Fruit fly (Drosophila melanogaster) whole organism, pupa: ENCODE results near the gene sqd.

Experiments
- CG10348 ChIP-seq: fragments of 200-800 bp; sonication (Bioruptor generic); IDR thresholded peaks from 2 replicates; pipeline ENCODE4 v1.3.6; 2022; ENCODE audit warnings: missing biosample characterization, missing genetic modification characterization
- CG13204 ChIP-seq: fragments of 200-800 bp; sonication (Bioruptor generic); optimal IDR thresholded peaks from 2 replicates; lab custom pipeline; 2018; ENCODE audit warnings: missing biosample characterization, mild to moderate bottlenecking, missing genetic modification characterization, moderate library complexity
- CG14655 ChIP-seq: fragments of 200-800 bp; sonication (Bioruptor generic); optimal IDR thresholded peaks from 3 replicates; lab custom pipeline; 2017; ENCODE audit warnings: mild to moderate bottlenecking, missing biosample characterization, missing genetic modification reagents, missing genetic modification characterization
- CG17806 ChIP-seq: fragments of 200-800 bp; sonication (Bioruptor generic); optimal IDR thresholded peaks from 2 replicates; lab custom pipeline; 2018; ENCODE audit warnings: missing biosample characterization, mild to moderate bottlenecking, missing genetic modification characterization, moderate library complexity
- CG34367 ChIP-seq: fragments of 200-800 bp; sonication (Bioruptor generic); optimal IDR thresholded peaks from 2 replicates; lab custom pipeline; 2018; ENCODE audit warnings: missing biosample characterization, mild to moderate bottlenecking, missing genetic modification characterization
- D1 ChIP-seq: fragments of 200-800 bp; sonication (Bioruptor generic); optimal IDR thresholded peaks from 2 replicates; lab custom pipeline; 2018; ENCODE audit warnings: missing biosample characterization, mild to moderate bottlenecking, missing genetic modification characterization, moderate library complexity
- EcR ChIP-seq: fragments of 200-800 bp; sonication (Bioruptor generic); optimal IDR thresholded peaks from 3 replicates; lab custom pipeline; 2019; ENCODE audit warnings: missing biosample characterization, missing genetic modification characterization, mild to moderate bottlenecking, moderate library complexity, missing genetic modification reagents
- Pif1B ChIP-seq: fragments of 200-800 bp; sonication (Bioruptor generic); optimal IDR thresholded peaks from 3 replicates; lab custom pipeline; 2016; ENCODE audit warnings: missing biosample characterization, missing genetic modification characterization
- Snoo ChIP-seq: fragments of 200-800 bp; sonication (Bioruptor generic); optimal IDR thresholded peaks from 3 replicates; lab custom pipeline; 2017; ENCODE audit warnings: missing biosample characterization, mild to moderate bottlenecking, missing genetic modification characterization, inconsistent platforms

- no peak for TF ChIP-seq Snoo (tag; lab: Kevin White, UChicago)
- no peak for TF ChIP-seq EcR (GFP tag; lab: Kevin White, UChicago)
- TF ChIP-seq Pif1B (GFP tag; lab: Kevin White, UChicago) = no peak
- TF ChIP-seq CG10348 (GFP tag; lab: Robert Waterston, UW) = no peak
- no peak for TF ChIP-seq CG17806
- TF ChIP-seq D1 = no peak
- no peak for TF ChIP-seq CG14655 (GFP tag; lab: Kevin White, UChicago)
- TF ChIP-seq CG13204 = no peak
- TF ChIP-seq CG34367 (tag; lab: Kevin White, UChicago) = no peak
Measured at dm6 chr3R:13682994-13683623, 37.0 kb upstream of the sqd start.
